Worm (Caenorhabditis elegans) whole organism, young adult: ENCODE data around the gene ida-1.

ENCODE experiments used
- B0261.1 ChIP-seq: sonication (generic microtip); optimal IDR thresholded peaks from 2 replicates; lab custom pipeline; 2016; ENCODE audit warnings: mild to moderate bottlenecking, missing genetic modification characterization, moderate library complexity, missing compliant biosample characterization
- F22D6.2 ChIP-seq: sonication (generic microtip); optimal IDR thresholded peaks from 2 replicates; lab custom pipeline; 2016; ENCODE audit warnings: mild to moderate bottlenecking, missing genetic modification characterization, missing compliant biosample characterization
- F23B12.7 ChIP-seq: sonication (generic microtip); optimal IDR thresholded peaks from 2 replicates; lab custom pipeline; 2017; ENCODE audit warnings: missing genetic modification characterization, mild to moderate bottlenecking, missing compliant biosample characterization, antibody characterized with exemption, moderate library complexity; ENCODE audit not compliant: insufficient read depth
- F49E8.2 ChIP-seq: sonication (generic microtip); optimal IDR thresholded peaks from 3 replicates; lab custom pipeline; 2017; ENCODE audit warnings: missing genetic modification characterization, mild to moderate bottlenecking, missing compliant biosample characterization, antibody characterized with exemption, moderate library complexity; ENCODE audit not compliant: insufficient read depth
- F55B11.4 ChIP-seq: sonication (generic microtip); optimal IDR thresholded peaks from 2 replicates; lab custom pipeline; 2016; ENCODE audit warnings: missing compliant biosample characterization, missing genetic modification characterization, borderline replicate concordance; ENCODE audit not compliant: insufficient read depth
- K12H6.12 ChIP-seq: fragments of 200-800 bp; sonication (Bioruptor generic); optimal IDR thresholded peaks from 2 replicates; lab custom pipeline; 2018; ENCODE audit warnings: mild to moderate bottlenecking, missing genetic modification characterization, missing compliant biosample characterization
- Y53F4B.3 ChIP-seq: fragments of 200-800 bp; sonication (Bioruptor generic); IDR thresholded peaks from 2 replicates; pipeline ENCODE4 v1.3.6; 2022; ENCODE audit warnings: missing genetic modification reagents, missing genetic modification characterization, missing compliant biosample characterization
- Y53G8AR.9 ChIP-seq: fragments of 200-800 bp; sonication (Bioruptor generic); conservative IDR thresholded peaks from 2 replicates; pipeline ENCODE4 v1.3.6; 2022; ENCODE audit warnings: missing genetic modification reagents, missing genetic modification characterization, missing compliant biosample characterization
- Y79H2A.3 ChIP-seq: fragments of 200-800 bp; sonication (Bioruptor generic); conservative IDR thresholded peaks from 2 replicates; pipeline ENCODE4 v1.3.6; 2022; ENCODE audit warnings: missing genetic modification reagents, missing genetic modification characterization, missing compliant biosample characterization
- atf-7 ChIP-seq: sonication (generic microtip); optimal IDR thresholded peaks from 2 replicates; lab custom pipeline; 2017; ENCODE audit warnings: mild to moderate bottlenecking, missing genetic modification characterization, missing compliant biosample characterization
- attf-3 ChIP-seq: fragments of 200-800 bp; sonication (Bioruptor generic); conservative IDR thresholded peaks from 2 replicates; pipeline ENCODE4 v1.3.6; 2022; ENCODE audit warnings: missing genetic modification reagents, missing genetic modification characterization, missing compliant biosample characterization
- bed-1 ChIP-seq: fragments of 200-800 bp; sonication (Bioruptor generic); IDR thresholded peaks from 2 replicates; pipeline ENCODE4 v1.3.6; 2022; ENCODE audit warnings: missing genetic modification reagents, missing genetic modification characterization, missing compliant biosample characterization
- cebp-1 ChIP-seq, 2 experiments: fragments of 200-800 bp in 1 of 2; sonication (Bioruptor generic) in 1 of 2; sonication (generic microtip) in 1 of 2; IDR thresholded peaks in 1 of 2; optimal IDR thresholded peaks in 1 of 2; 2 replicates each; pipeline versions ENCODE4 v1.3.6 to Lab custom; 2017 to 2022; ENCODE audit warnings: missing compliant biosample characterization in 2 of 2, missing genetic modification characterization in 2 of 2, mild to moderate bottlenecking in 1 of 2, missing genetic modification reagents in 1 of 2, moderate library complexity in 1 of 2
- ceh-100 ChIP-seq: fragments of 200-800 bp; sonication (Bioruptor generic); IDR thresholded peaks from 2 replicates; pipeline ENCODE4 v1.3.6; 2022; ENCODE audit warnings: missing genetic modification reagents, missing genetic modification characterization, missing compliant biosample characterization
- ceh-91 ChIP-seq: fragments of 200-800 bp; sonication (Bioruptor generic); IDR thresholded peaks from 2 replicates; pipeline ENCODE4 v1.3.6; 2022; ENCODE audit warnings: missing genetic modification reagents, missing genetic modification characterization, missing compliant biosample characterization
- die-1 ChIP-seq: sonication (generic microtip); optimal IDR thresholded peaks from 2 replicates; lab custom pipeline; 2016; ENCODE audit warnings: missing genotype, mild to moderate bottlenecking, missing genetic modification characterization, missing compliant biosample characterization
- efl-1 ChIP-seq: fragments of 150-350 bp; optimal IDR thresholded peaks from 2 replicates; lab custom pipeline; 2014; ENCODE audit warnings: missing biosample characterization, missing genetic modification reagents, missing genetic modification characterization
- egl-18 ChIP-seq: fragments of 200-800 bp; sonication (Bioruptor generic); IDR thresholded peaks from 2 replicates; pipeline ENCODE4 v1.3.6; 2022; ENCODE audit warnings: missing genetic modification reagents, missing genetic modification characterization, missing compliant biosample characterization
- egl-44 ChIP-seq: fragments of 200-800 bp; sonication (Bioruptor generic); IDR thresholded peaks from 2 replicates; pipeline ENCODE4 v1.3.6; 2022; ENCODE audit warnings: missing genetic modification reagents, missing genetic modification characterization, missing compliant biosample characterization
- hlh-12 ChIP-seq: sonication (generic microtip); optimal IDR thresholded peaks from 2 replicates; lab custom pipeline; 2016; ENCODE audit warnings: missing genetic modification characterization, missing compliant biosample characterization
- hmg-1.2 ChIP-seq: fragments of 200-800 bp; sonication (Bioruptor generic); IDR thresholded peaks from 2 replicates; pipeline ENCODE4 v1.3.6; 2022; ENCODE audit warnings: missing genetic modification reagents, missing genetic modification characterization, missing compliant biosample characterization
- hmg-20 ChIP-seq: fragments of 200-800 bp; sonication (Bioruptor generic); IDR thresholded peaks from 2 replicates; pipeline ENCODE4 v1.3.6; 2022; ENCODE audit warnings: missing genetic modification reagents, missing genetic modification characterization, missing compliant biosample characterization
- hsf-1 ChIP-seq: fragments of 200-800 bp; sonication (Bioruptor generic); IDR thresholded peaks from 2 replicates; pipeline ENCODE4 v1.3.6; 2022; ENCODE audit warnings: missing genetic modification reagents, missing genetic modification characterization, missing compliant biosample characterization
- lag-1 ChIP-seq: fragments of 200-800 bp; sonication (Bioruptor generic); IDR thresholded peaks from 2 replicates; pipeline ENCODE4 v1.3.6; 2022; ENCODE audit warnings: missing genetic modification reagents, missing genetic modification characterization, missing compliant biosample characterization
- lin-35 ChIP-seq, 3 experiments: fragments of 150-350 bp in 2 of 3; sonication (generic microtip) in 1 of 3; optimal IDR thresholded peaks; 2 replicates each; lab custom pipeline; 2014 to 2018; ENCODE audit warnings: missing biosample characterization in 3 of 3, missing genetic modification characterization in 3 of 3, missing genetic modification reagents in 3 of 3
- lin-40 ChIP-seq: sonication (generic microtip); optimal IDR thresholded peaks from 2 replicates; lab custom pipeline; 2016; ENCODE audit warnings: missing genetic modification characterization, mild to moderate bottlenecking, missing compliant biosample characterization, missing genotype, missing genetic modification reagents
- madf-10 ChIP-seq: sonication (generic microtip); optimal IDR thresholded peaks from 2 replicates; lab custom pipeline; 2016; ENCODE audit warnings: mild to moderate bottlenecking, missing genetic modification characterization, missing compliant biosample characterization
- madf-8 ChIP-seq: fragments of 200-800 bp; sonication (Bioruptor generic); conservative IDR thresholded peaks from 2 replicates; pipeline ENCODE4 v1.3.6; 2022; ENCODE audit warnings: missing genetic modification reagents, missing genetic modification characterization, missing compliant biosample characterization
- nhr-179 ChIP-seq: sonication (generic microtip); optimal IDR thresholded peaks from 2 replicates; lab custom pipeline; 2016; ENCODE audit warnings: mild to moderate bottlenecking, missing genetic modification characterization, missing compliant biosample characterization
- pha-4 ChIP-seq: fragments of 150-350 bp; sonication (generic microtip); optimal IDR thresholded peaks from 2 replicates; lab custom pipeline; 2014; ENCODE audit warnings: missing biosample characterization, missing genetic modification reagents, missing genetic modification characterization
- rcor-1 ChIP-seq: fragments of 200-800 bp; sonication (Bioruptor generic); IDR thresholded peaks from 2 replicates; pipeline ENCODE4 v1.3.6; 2022; ENCODE audit warnings: missing genetic modification reagents, missing genetic modification characterization, missing compliant biosample characterization
- snpc-1.3 ChIP-seq: sonication (generic microtip); optimal IDR thresholded peaks from 2 replicates; lab custom pipeline; 2017; ENCODE audit warnings: missing genetic modification characterization, mild to moderate bottlenecking, missing compliant biosample characterization, antibody characterized with exemption, moderate library complexity, missing genotype, missing genetic modification reagents; ENCODE audit not compliant: insufficient read depth
- ztf-25 ChIP-seq: fragments of 200-800 bp; sonication (Bioruptor generic); IDR thresholded peaks from 2 replicates; pipeline ENCODE4 v1.3.6; 2022; ENCODE audit warnings: missing genetic modification reagents, missing genetic modification characterization, missing compliant biosample characterization
- ztf-3 ChIP-seq: fragments of 200-800 bp; sonication (Bioruptor generic); optimal IDR thresholded peaks from 2 replicates; lab custom pipeline; 2018; ENCODE audit warnings: mild to moderate bottlenecking, missing genetic modification characterization, missing compliant biosample characterization

ida-1 gene

ce11 chrIII:5737708-5738107 lies 17.6 kb upstream of the ida-1 start, which contains the start of gene B0244.6 (continued):
- no peak for TF ChIP-seq B0261.1 (tag; lab: Kevin White, UChicago)

ce11 chrIII:5740666-5741065 lies 14.7 kb upstream of the ida-1 start, which contains the start of gene B0244.16:
B0244.16 (plus strand) TSS chrIII:5740966.
- TF ChIP-seq F49E8.2 (tag; lab: Kevin White, UChicago) (no peak), cebp-1 (GFP tag; IDR thresholded peaks at IDR 0.05; lab: Robert Waterston, UW) (no peak), cebp-1 (tag; optimal IDR thresholded peaks at IDR 0.05; lab: Kevin White, UChicago) (no peak), pha-4 (tag; lab: Kevin White, UChicago) (no peak), F23B12.7 (tag; lab: Kevin White, UChicago) (no peak), rcor-1 (GFP tag; lab: Robert Waterston, UW) (no peak), atf-7 (tag; lab: Kevin White, UChicago) (no peak), hmg-20 (GFP tag; lab: Robert Waterston, UW) (no peak), F22D6.2 (tag; lab: Kevin White, UChicago) (no peak), efl-1 (GFP tag; lab: Kevin White, UChicago) (no peak)

ce11 chrIII:5743084-5743483 lies 12.3 kb upstream of the ida-1 start, which contains the start of gene B0244.15:
B0244.15 (plus strand) TSS chrIII:5743384.
- TF ChIP-seq madf-10 (tag; lab: Kevin White, UChicago) (no peak), egl-18 (GFP tag; lab: Robert Waterston, UW) (no peak), ztf-25 (no peak)

- TF ChIP-seq ceh-100, result no peak
- no peak for TF ChIP-seq attf-3 (GFP tag; lab: Robert Waterston, UW)
Measured at ce11 chrIII:5744579-5744978, 10.8 kb upstream of the ida-1 start, which contains the start of gene B0244.5. B0244.5 (plus strand) TSS chrIII:5744879.

- no peak for TF ChIP-seq ceh-91 (GFP tag; lab: Robert Waterston, UW)
- TF ChIP-seq die-1 (tag; lab: Kevin White, UChicago), result no peak
- TF ChIP-seq egl-44 (GFP tag; lab: Robert Waterston, UW), result no peak
- no peak for TF ChIP-seq madf-8 (GFP tag; lab: Robert Waterston, UW)
- no peak for TF ChIP-seq lin-40 (tag; lab: Kevin White, UChicago)
- TF ChIP-seq F55B11.4 (tag; lab: Kevin White, UChicago), result no peak
- no peak for TF ChIP-seq Y79H2A.3 (GFP tag; lab: Robert Waterston, UW)
- TF ChIP-seq lin-35 (GFP tag; optimal IDR thresholded peaks at IDR 0.05; lab: Kevin White, UChicago), result no peak
- TF ChIP-seq hlh-12, result no peak
- no peak for TF ChIP-seq Y53G8AR.9 (GFP tag; lab: Robert Waterston, UW)
- no peak for TF ChIP-seq hsf-1 (GFP tag; lab: Robert Waterston, UW)
- TF ChIP-seq snpc-1.3 (tag; lab: Kevin White, UChicago), result no peak
- TF ChIP-seq hmg-1.2 (GFP tag; lab: Robert Waterston, UW), result no peak
- no peak for TF ChIP-seq Y53F4B.3 (GFP tag; lab: Robert Waterston, UW)
- no peak for TF ChIP-seq K12H6.12 (tag; lab: Kevin White, UChicago)
- no peak for TF ChIP-seq nhr-179 (tag; lab: Kevin White, UChicago)
- TF ChIP-seq bed-1, result no peak
- TF ChIP-seq lag-1 (GFP tag; lab: Robert Waterston, UW), result no peak
- TF ChIP-seq ztf-3 (GFP tag; lab: Kevin White, UChicago), result no peak
- TF ChIP-seq, all 124 proteins: peak for 0
Measured at ce11 chrIII:5747185-5747584, 8.2 kb upstream of the ida-1 start, which contains the start of gene B0244.4. B0244.4 (plus strand) TSS chrIII:5747485.
